Worm (Caenorhabditis elegans): Measurements from ENCODE around the gene C50F4.9.

- TF ChIP-seq klf-2 (GFP tag; conservative IDR thresholded peaks at IDR 0.05) (no peak), cog-1 (tag; optimal IDR thresholded peaks at IDR 0.05) (no peak), med-1 (GFP tag; optimal IDR thresholded peaks at IDR 0.05; ENCODE audit: insufficient read depth) (no peak), ztf-23 (GFP tag; IDR thresholded peaks at IDR 0.05) (no peak), tab-1 (GFP tag; IDR thresholded peaks at IDR 0.05) (no peak), T22C8.4 (GFP tag; IDR thresholded peaks at IDR 0.05) (no peak), flt-1 (GFP tag; IDR thresholded peaks at IDR 0.05) (no peak), ref-1 (GFP tag; conservative IDR thresholded peaks at IDR 0.05) (no peak)
These were observed at the start of gene C50F4.9 for ce11 chrV:9524099-9524498.
